Fruit fly (Drosophila melanogaster) whole organism, embryonic: ENCODE results near the gene LSm3.

ENCODE experiments used
- ATbp ChIP-seq: fragments of 200-800 bp; sonication (Bioruptor generic); optimal IDR thresholded peaks from 2 replicates; lab custom pipeline; 2017; ENCODE audit warnings: missing biosample characterization, mild to moderate bottlenecking, missing genetic modification characterization, missing genetic modification reagents
- B-H1 ChIP-seq: fragments of 200-800 bp; sonication (Bioruptor generic); IDR thresholded peaks from 3 replicates; pipeline ENCODE4 v1.3.6; 2022; ENCODE audit warnings: missing biosample characterization, missing genetic modification characterization
- Bteb2 ChIP-seq: fragments of 200-800 bp; sonication (Bioruptor generic); optimal IDR thresholded peaks from 2 replicates; lab custom pipeline; 2016; ENCODE audit warnings: missing biosample characterization, missing genetic modification characterization
- C15 ChIP-seq: fragments of 200-800 bp; sonication (Bioruptor generic); IDR thresholded peaks from 3 replicates; pipeline ENCODE4 v1.3.6; 2022; ENCODE audit warnings: missing biosample characterization, missing genetic modification characterization
- CG10267 ChIP-seq: fragments of 200-800 bp; sonication (Bioruptor generic); optimal IDR thresholded peaks from 2 replicates; lab custom pipeline; 2018; ENCODE audit warnings: missing biosample characterization, mild to moderate bottlenecking, missing genetic modification characterization, moderate library complexity
- CG17186 ChIP-seq: fragments of 200-800 bp; sonication (Bioruptor generic); optimal IDR thresholded peaks from 3 replicates; lab custom pipeline; 2017; ENCODE audit warnings: missing biosample characterization, missing genetic modification reagents, missing genetic modification characterization
- CG17612 ChIP-seq: fragments of 200-800 bp; sonication (Bioruptor generic); IDR thresholded peaks from 2 replicates; pipeline ENCODE4 v1.3.6; 2022; ENCODE audit warnings: missing biosample characterization, missing genetic modification characterization
- CG2712 ChIP-seq: fragments of 200-800 bp; optimal IDR thresholded peaks from 3 replicates; lab custom pipeline; 2019; ENCODE audit warnings: missing biosample characterization, mild to moderate bottlenecking, missing genetic modification characterization, moderate library complexity
- CG30431 ChIP-seq: fragments of 200-800 bp; sonication (Bioruptor generic); optimal IDR thresholded peaks from 2 replicates; lab custom pipeline; 2017; ENCODE audit warnings: missing biosample characterization, missing genetic modification characterization
- CG32532 ChIP-seq: fragments of 200-800 bp; sonication (Bioruptor generic); IDR thresholded peaks from 2 replicates; pipeline ENCODE4 v1.3.6; 2022; ENCODE audit warnings: missing biosample characterization, missing genetic modification characterization
- CG43689 ChIP-seq: fragments of 200-800 bp; sonication (Bioruptor generic); IDR thresholded peaks from 2 replicates; pipeline ENCODE4 v1.3.6; 2022; ENCODE audit warnings: missing biosample characterization, missing genetic modification characterization
- CG4707 ChIP-seq: fragments of 200-800 bp; sonication (Bioruptor generic); optimal IDR thresholded peaks from 2 replicates; lab custom pipeline; 2018; ENCODE audit warnings: missing biosample characterization, mild to moderate bottlenecking, missing genetic modification characterization, moderate library complexity
- CG4820 ChIP-seq: fragments of 200-800 bp; sonication (Bioruptor generic); optimal IDR thresholded peaks from 3 replicates; lab custom pipeline; 2016; ENCODE audit warnings: missing biosample characterization, missing genetic modification characterization
- CG5953 ChIP-seq: fragments of 200-800 bp; sonication (Bioruptor generic); IDR thresholded peaks from 2 replicates; pipeline ENCODE4 v1.3.6; 2022; ENCODE audit warnings: missing biosample characterization, missing genetic modification characterization
- CG6175 ChIP-seq: fragments of 200-800 bp; sonication (Bioruptor generic); IDR thresholded peaks from 3 replicates; pipeline ENCODE4 v1.3.6; 2022; ENCODE audit warnings: missing biosample characterization, missing genetic modification characterization
- CG6272 ChIP-seq: fragments of 200-800 bp; sonication (Bioruptor generic); IDR thresholded peaks from 2 replicates; pipeline ENCODE4 v1.3.6; 2022; ENCODE audit warnings: missing biosample characterization, missing genetic modification characterization
- CG6765 ChIP-seq: fragments of 200-800 bp; sonication (Bioruptor generic); optimal IDR thresholded peaks from 3 replicates; lab custom pipeline; 2017; ENCODE audit warnings: missing biosample characterization, mild to moderate bottlenecking, missing genetic modification characterization
- CG6854 ChIP-seq: fragments of 200-800 bp; sonication (Bioruptor generic); optimal IDR thresholded peaks from 3 replicates; lab custom pipeline; 2017; ENCODE audit warnings: missing biosample characterization, mild to moderate bottlenecking, missing genetic modification characterization
- CG7839 ChIP-seq: fragments of 200-800 bp; sonication (Bioruptor generic); optimal IDR thresholded peaks from 3 replicates; lab custom pipeline; 2018; ENCODE audit warnings: missing biosample characterization, mild to moderate bottlenecking, missing genetic modification characterization, moderate library complexity
- CG8359 ChIP-seq: fragments of 200-800 bp; sonication (Bioruptor generic); optimal IDR thresholded peaks from 2 replicates; lab custom pipeline; 2017; ENCODE audit warnings: missing biosample characterization, mild to moderate bottlenecking, missing genetic modification characterization, borderline replicate concordance
- CG9876 ChIP-seq: fragments of 200-800 bp; sonication (Bioruptor generic); optimal IDR thresholded peaks from 2 replicates; lab custom pipeline; 2016; ENCODE audit warnings: missing biosample characterization, missing genetic modification characterization
- Dip2 ChIP-seq: fragments of 200-800 bp; sonication (Bioruptor generic); IDR thresholded peaks from 2 replicates; pipeline ENCODE4 v1.3.6; 2022; ENCODE audit warnings: missing biosample characterization, missing genetic modification characterization
- Hr39 ChIP-seq: fragments of >200 bp; optimal IDR thresholded peaks from 2 replicates; lab custom pipeline; 2017
- NC2β ChIP-seq: fragments of 200-800 bp; sonication (Bioruptor generic); optimal IDR thresholded peaks from 2 replicates; lab custom pipeline; 2016; ENCODE audit warnings: missing biosample characterization, missing genetic modification characterization
- Nf-YB ChIP-seq: fragments of 200-800 bp; sonication (Bioruptor generic); optimal IDR thresholded peaks from 3 replicates; lab custom pipeline; 2019; ENCODE audit warnings: missing biosample characterization, mild to moderate bottlenecking, missing genetic modification characterization, moderate library complexity
- Nf-YC ChIP-seq: fragments of 200-800 bp; optimal IDR thresholded peaks from 3 replicates; lab custom pipeline; 2019; ENCODE audit warnings: missing biosample characterization, mild to moderate bottlenecking, missing genetic modification characterization, moderate library complexity
- Ravus ChIP-seq: fragments of 200-800 bp; sonication (Bioruptor generic); IDR thresholded peaks from 2 replicates; pipeline ENCODE4 v1.3.6; 2022; ENCODE audit warnings: missing biosample characterization, missing genetic modification characterization
- Rx ChIP-seq: fragments of 200-800 bp; sonication (Bioruptor generic); IDR thresholded peaks from 2 replicates; pipeline ENCODE4 v1.3.6; 2022; ENCODE audit warnings: missing biosample characterization, missing genetic modification characterization
- Scr ChIP-seq: fragments of 200-800 bp; sonication (Bioruptor generic); IDR thresholded peaks from 2 replicates; pipeline ENCODE4 v1.3.6; 2022; ENCODE audit warnings: missing biosample characterization, missing genetic modification characterization; ENCODE audit not compliant: partially characterized antibody
- Xrp1 ChIP-seq: fragments of 200-800 bp; sonication (Bioruptor generic); IDR thresholded peaks from 2 replicates; pipeline ENCODE4 v1.3.6; 2022; ENCODE audit warnings: missing biosample characterization, missing genetic modification characterization
- amos ChIP-seq: fragments of 200-800 bp; sonication (Bioruptor generic); IDR thresholded peaks from 2 replicates; pipeline ENCODE4 v1.3.6; 2022; ENCODE audit warnings: missing biosample characterization, missing genetic modification characterization; ENCODE audit not compliant: partially characterized antibody
- ara ChIP-seq: fragments of 200-800 bp; sonication (Bioruptor generic); IDR thresholded peaks from 2 replicates; pipeline ENCODE4 v1.3.6; 2022; ENCODE audit warnings: missing biosample characterization, missing genetic modification characterization
- cad ChIP-seq: fragments of >200 bp; optimal IDR thresholded peaks from 2 replicates; lab custom pipeline; 2017; ENCODE audit warnings: missing biosample characterization, missing genetic modification characterization
- cg ChIP-seq: fragments of 200-800 bp; sonication (Bioruptor generic); optimal IDR thresholded peaks from 3 replicates; lab custom pipeline; 2019; ENCODE audit warnings: missing biosample characterization, mild to moderate bottlenecking, missing genetic modification characterization, moderate library complexity
- corto ChIP-seq: fragments of 200-800 bp; sonication (Bioruptor generic); optimal IDR thresholded peaks from 2 replicates; lab custom pipeline; 2016; ENCODE audit warnings: missing biosample characterization, mild to moderate bottlenecking, missing genetic modification characterization, moderate library complexity
- dan ChIP-seq: fragments of 200-800 bp; sonication (Bioruptor generic); IDR thresholded peaks from 2 replicates; pipeline ENCODE4 v1.3.6; 2022; ENCODE audit warnings: missing biosample characterization, missing genetic modification characterization
- dmrt99B ChIP-seq: fragments of 200-800 bp; sonication (Bioruptor generic); optimal IDR thresholded peaks from 2 replicates; lab custom pipeline; 2018; ENCODE audit warnings: missing biosample characterization, mild to moderate bottlenecking, missing genetic modification characterization, moderate library complexity
- fu2 ChIP-seq: fragments of 200-800 bp; sonication (Bioruptor generic); optimal IDR thresholded peaks from 2 replicates; lab custom pipeline; 2016; ENCODE audit warnings: missing biosample characterization, missing genetic modification characterization
- grau ChIP-seq: fragments of 200-800 bp; optimal IDR thresholded peaks from 3 replicates; lab custom pipeline; 2019; ENCODE audit warnings: missing biosample characterization, mild to moderate bottlenecking, missing genetic modification characterization, moderate library complexity
- gro ChIP-seq: fragments of 200-800 bp; sonication (Bioruptor generic); optimal IDR thresholded peaks from 2 replicates; lab custom pipeline; 2016; ENCODE audit warnings: missing biosample characterization, missing genetic modification characterization
- jigr1 ChIP-seq: fragments of 200-800 bp; sonication (Bioruptor generic); IDR thresholded peaks from 3 replicates; pipeline ENCODE4 v1.3.6; 2022; ENCODE audit warnings: missing biosample characterization, missing genetic modification characterization
- lilli ChIP-seq: fragments of 200-800 bp; sonication (Bioruptor generic); optimal IDR thresholded peaks from 3 replicates; lab custom pipeline; 2016; ENCODE audit warnings: missing biosample characterization, missing genetic modification characterization
- maf-S ChIP-seq: fragments of 200-800 bp; sonication (Bioruptor generic); optimal IDR thresholded peaks from 2 replicates; lab custom pipeline; 2016; ENCODE audit warnings: missing biosample characterization, missing genetic modification characterization
- nom ChIP-seq: fragments of 200-800 bp; sonication (Bioruptor generic); optimal IDR thresholded peaks from 2 replicates; lab custom pipeline; 2017; ENCODE audit warnings: missing biosample characterization, missing genetic modification characterization, mild to moderate bottlenecking, moderate library complexity, missing genetic modification reagents
- pho ChIP-seq: fragments of 200-800 bp; sonication (Bioruptor generic); optimal IDR thresholded peaks from 2 replicates; lab custom pipeline; 2016; ENCODE audit warnings: missing biosample characterization, missing genetic modification characterization
- pros ChIP-seq: fragments of 200-800 bp; sonication (Bioruptor generic); optimal IDR thresholded peaks from 3 replicates; lab custom pipeline; 2019; ENCODE audit warnings: missing biosample characterization, mild to moderate bottlenecking, missing genetic modification characterization, moderate library complexity
- salm ChIP-seq: fragments of 200-800 bp; sonication (Bioruptor generic); optimal IDR thresholded peaks from 2 replicates; lab custom pipeline; 2018; ENCODE audit warnings: missing biosample characterization, mild to moderate bottlenecking, missing genetic modification characterization
- sd ChIP-seq: fragments of 200-800 bp; sonication (Bioruptor generic); optimal IDR thresholded peaks from 3 replicates; lab custom pipeline; 2018; ENCODE audit warnings: missing biosample characterization, mild to moderate bottlenecking, missing genetic modification characterization, moderate library complexity
- sima ChIP-seq: fragments of 200-800 bp; sonication (Bioruptor generic); optimal IDR thresholded peaks from 2 replicates; lab custom pipeline; 2016; ENCODE audit warnings: missing biosample characterization, missing genetic modification characterization
- trh ChIP-seq: fragments of 200-800 bp; sonication (Bioruptor generic); optimal IDR thresholded peaks from 2 replicates; lab custom pipeline; 2016; ENCODE audit warnings: missing biosample characterization, missing genetic modification characterization
- ttk ChIP-seq: fragments of 200-800 bp; sonication (Bioruptor generic); IDR thresholded peaks from 2 replicates; pipeline ENCODE4 v2.1.2; 2022; ENCODE audit warnings: missing biosample characterization, missing genetic modification characterization
- usp ChIP-seq: fragments of >200 bp; optimal IDR thresholded peaks from 2 replicates; lab custom pipeline; 2017; ENCODE audit warnings: missing biosample characterization, missing genetic modification characterization

The LSm3 gene

dm6 chr3R:24006449-24007159 is 10.5 kb downstream of the LSm3 start (continued):
- TF ChIP-seq CG17612 (GFP tag; lab: Robert Waterston, UW) (no peak), CG10267 (no peak), pho (no peak), Bteb2 (GFP tag; lab: Kevin White, UChicago) (no peak), Xrp1 (GFP tag; lab: Robert Waterston, UW) (peak; percentile 45; the same call in 1 of the 2 replicates), dmrt99B (peak; percentile 11), corto (no peak), CG6854 (GFP tag; lab: Kevin White, UChicago) (no peak), lilli (GFP tag; lab: Kevin White, UChicago) (peak; percentile 34), cad (GFP tag; lab: Kevin White, UChicago) (no peak), dan (GFP tag; lab: Robert Waterston, UW) (no peak), Dip2 (GFP tag; lab: Robert Waterston, UW) (no peak), usp (GFP tag; lab: Kevin White, UChicago) (no peak), grau (peak; percentile 10), pros (GFP tag; lab: Kevin White, UChicago) (no peak), fu2 (GFP tag; lab: Kevin White, UChicago) (no peak), Scr (GFP tag; lab: Robert Waterston, UW) (no peak), CG30431 (GFP tag; lab: Kevin White, UChicago) (no peak), CG8359 (GFP tag; lab: Kevin White, UChicago) (no peak), CG4707 (GFP tag; lab: Kevin White, UChicago) (no peak), ara (GFP tag; lab: Robert Waterston, UW) (no peak), CG6272 (GFP tag; lab: Robert Waterston, UW) (no peak), CG32532 (GFP tag; lab: Robert Waterston, UW) (no peak), CG2712 (tag; lab: Kevin White, UChicago) (no peak), trh (GFP tag; lab: Kevin White, UChicago) (no peak), salm (tag; lab: Kevin White, UChicago) (no peak), Ravus (GFP tag; lab: Robert Waterston, UW) (no peak), CG43689 (no peak), Hr39 (lab: Kevin White, UChicago) (no peak), amos (GFP tag; lab: Robert Waterston, UW) (no peak), sd (tag; lab: Kevin White, UChicago) (peak; percentile 8), B-H1 (GFP tag; lab: Robert Waterston, UW) (no peak), maf-S (GFP tag; lab: Kevin White, UChicago) (no peak), CG4820 (no peak), C15 (no peak), nom (GFP tag; lab: Kevin White, UChicago) (no peak), Nf-YB (GFP tag; lab: Kevin White, UChicago) (no peak), jigr1 (no peak), ATbp (GFP tag; lab: Kevin White, UChicago) (no peak), Rx (GFP tag; lab: Robert Waterston, UW) (no peak), CG7839 (tag; lab: Kevin White, UChicago) (peak; percentile 3), CG5953 (GFP tag; lab: Robert Waterston, UW) (no peak), cg (GFP tag; lab: Kevin White, UChicago) (peak; percentile 34), ttk (no peak), gro (GFP tag; lab: Kevin White, UChicago) (no peak), Nf-YC (tag; lab: Kevin White, UChicago) (no peak), CG17186 (GFP tag; lab: Kevin White, UChicago) (no peak), CG9876 (GFP tag; lab: Kevin White, UChicago) (no peak), sima (no peak), NC2β (GFP tag; lab: Kevin White, UChicago) (no peak), CG6175 (no peak), CG6765 (no peak)
